Worm (Caenorhabditis elegans): ENCODE measurements around the gene Y20C6A.4.

- TF ChIP-seq ama-1 (optimal IDR thresholded peaks at IDR 0.05) (no peak), hnd-1 (tag; optimal IDR thresholded peaks at IDR 0.05) (no peak), aly-1 (tag; optimal IDR thresholded peaks at IDR 0.05) (no peak), hmbx-1 (tag; optimal IDR thresholded peaks at IDR 0.05) (no peak), flt-1 (GFP tag; IDR thresholded peaks at IDR 0.05) (no peak), B0310.2 (tag; optimal IDR thresholded peaks at IDR 0.05) (no peak), pes-1 (GFP tag; IDR thresholded peaks at IDR 0.05) (no peak), F13C5.2 (tag; optimal IDR thresholded peaks at IDR 0.05) (no peak), ceh-13 (GFP tag; optimal IDR thresholded peaks at IDR 0.05) (no peak), scrt-1 (GFP tag; IDR thresholded peaks at IDR 0.05) (no peak), sea-1 (GFP tag; conservative IDR thresholded peaks at IDR 0.05) (no peak), tbx-37 (GFP tag; conservative IDR thresholded peaks at IDR 0.05) (no peak), tra-4 (tag; optimal IDR thresholded peaks at IDR 0.05) (no peak), ceh-36 (tag; optimal IDR thresholded peaks at IDR 0.05) (no peak)
Observed at ce11 chrV:17429262-17429661, 49.2 kb downstream of the Y20C6A.4 start.

Data from whole organism, early embryonic.